Worm (Caenorhabditis elegans) whole organism, late embryonic: ENCODE measurements around the gene F26F2.13.

Experiments used
- dmd-4 ChIP-seq: sonication (generic microtip); optimal IDR thresholded peaks from 2 replicates; lab custom pipeline; 2016; ENCODE audit warnings: borderline replicate concordance, missing genetic modification characterization, missing compliant biosample characterization
- hlh-6 ChIP-seq: sonication (generic microtip); optimal IDR thresholded peaks from 2 replicates; lab custom pipeline; 2016; ENCODE audit warnings: missing genotype, missing genetic modification characterization, missing compliant biosample characterization
- unc-86 ChIP-seq: sonication (generic microtip); optimal IDR thresholded peaks from 2 replicates; lab custom pipeline; 2016; ENCODE audit warnings: missing genetic modification characterization, missing compliant biosample characterization

ce11 chrV:20514483-20514882 is 49.7 kb upstream of the F26F2.13 start:
- TF ChIP-seq dmd-4 (tag; lab: Kevin White, UChicago), result no peak
- TF ChIP-seq hlh-6 (tag; lab: Kevin White, UChicago), result no peak
- no peak for TF ChIP-seq unc-86 (tag; lab: Kevin White, UChicago)
